Worm (Caenorhabditis elegans) whole organism, L3 larva: Measurements from ENCODE around the gene F55C5.17.

Source experiments
- ceh-82 ChIP-seq: fragments of 150-350 bp; optimal IDR thresholded peaks from 2 replicates; lab custom pipeline; 2014; ENCODE audit warnings: missing biosample characterization, missing genetic modification characterization
- elt-2 ChIP-seq: sonication (generic microtip); optimal IDR thresholded peaks from 2 replicates; lab custom pipeline; 2016; ENCODE audit warnings: missing genetic modification reagents, mild to moderate bottlenecking, missing genetic modification characterization, missing compliant biosample characterization
- fos-1 ChIP-seq: fragments of 150-350 bp; optimal IDR thresholded peaks from 2 replicates; lab custom pipeline; 2014; ENCODE audit warnings: missing biosample characterization, missing genetic modification characterization
- lsy-12 ChIP-seq: sonication (generic microtip); optimal IDR thresholded peaks from 2 replicates; lab custom pipeline; 2016; ENCODE audit warnings: mild to moderate bottlenecking, missing genetic modification characterization, missing compliant biosample characterization
- mdl-1 ChIP-seq: fragments of 150-350 bp; optimal IDR thresholded peaks from 2 replicates; lab custom pipeline; 2014; ENCODE audit warnings: missing biosample characterization, missing genetic modification characterization
- nhr-23 ChIP-seq: fragments of 150-350 bp; optimal IDR thresholded peaks from 2 replicates; lab custom pipeline; 2014; ENCODE audit warnings: missing biosample characterization, missing genetic modification reagents, missing genetic modification characterization
- pha-4 ChIP-seq: fragments of 150-350 bp; optimal IDR thresholded peaks from 2 replicates; lab custom pipeline; 2014; ENCODE audit warnings: missing biosample characterization, missing genetic modification reagents, missing genetic modification characterization
- tbx-2 ChIP-seq: sonication (generic microtip); optimal IDR thresholded peaks from 2 replicates; lab custom pipeline; 2016; ENCODE audit warnings: mild to moderate bottlenecking, missing genetic modification characterization, missing compliant biosample characterization
- unc-39 ChIP-seq: sonication (generic microtip); optimal IDR thresholded peaks from 4 replicates; lab custom pipeline; 2017; ENCODE audit warnings: missing biosample characterization, missing genetic modification characterization
- unc-62 ChIP-seq: fragments of 150-350 bp; sonication (generic microtip); optimal IDR thresholded peaks from 4 replicates; lab custom pipeline; 2014; ENCODE audit warnings: missing biosample characterization, missing genetic modification reagents, missing genetic modification characterization
- zag-1 ChIP-seq: fragments of 150-350 bp; optimal IDR thresholded peaks from 2 replicates; lab custom pipeline; 2014; ENCODE audit warnings: missing biosample characterization, missing genetic modification characterization
- ztf-4 ChIP-seq: fragments of 150-350 bp; optimal IDR thresholded peaks from 2 replicates; lab custom pipeline; 2014; ENCODE audit warnings: missing biosample characterization, missing genetic modification characterization

DNA sequence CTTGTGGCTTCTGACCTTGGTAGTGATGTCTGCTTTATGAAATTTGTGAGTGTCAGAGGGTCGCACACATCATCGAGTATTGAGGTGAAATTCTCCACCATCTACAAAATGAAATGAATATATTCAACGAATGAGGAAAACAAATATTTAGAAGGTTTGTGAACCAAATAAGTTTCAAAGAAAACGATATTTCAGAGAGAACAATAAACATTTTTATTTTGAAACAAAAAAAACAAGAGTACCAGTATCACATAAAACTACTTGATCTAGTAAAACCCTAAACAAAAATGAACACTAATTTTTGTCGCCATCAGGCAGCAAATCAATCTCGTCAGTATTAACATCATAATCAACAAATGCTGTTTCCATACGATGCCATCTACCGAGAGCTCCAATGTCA is 14.7 kb downstream of the F55C5.17 start, which contains the start of gene R04F11.3:
- TF ChIP-seq zag-1 (tag; lab: Kevin White, UChicago) = no peak
- no peak for TF ChIP-seq elt-2 (tag; lab: Kevin White, UChicago)
- no peak for TF ChIP-seq fos-1
- TF ChIP-seq nhr-23 (tag; lab: Kevin White, UChicago) = no peak
- TF ChIP-seq unc-62 (GFP tag; lab: Kevin White, UChicago) = no peak
- TF ChIP-seq ztf-4 (tag; lab: Kevin White, UChicago) = no peak
- no peak for TF ChIP-seq tbx-2 (tag; lab: Kevin White, UChicago)
- TF ChIP-seq lsy-12 (tag; lab: Kevin White, UChicago) = no peak
- no peak for TF ChIP-seq mdl-1 (tag; lab: Kevin White, UChicago)
- no peak for TF ChIP-seq pha-4 (tag; lab: Kevin White, UChicago)
- TF ChIP-seq unc-39 (tag; lab: Kevin White, UChicago) = no peak
- no peak for TF ChIP-seq ceh-82
